Worm (Caenorhabditis elegans): ENCODE measurements around the gene mdt-20.

- TF ChIP-seq aly-1 (tag; optimal IDR thresholded peaks at IDR 0.05) (no peak), ama-1 (optimal IDR thresholded peaks at IDR 0.05) (no peak), ceh-36 (tag; optimal IDR thresholded peaks at IDR 0.05) (no peak), ceh-13 (GFP tag; optimal IDR thresholded peaks at IDR 0.05) (no peak), tbx-11 (GFP tag; IDR thresholded peaks at IDR 0.05) (no peak), tra-4 (tag; optimal IDR thresholded peaks at IDR 0.05) (no peak), flt-1 (GFP tag; IDR thresholded peaks at IDR 0.05) (no peak), F13C5.2 (tag; optimal IDR thresholded peaks at IDR 0.05) (no peak), tbx-37 (GFP tag; conservative IDR thresholded peaks at IDR 0.05) (no peak), B0310.2 (tag; optimal IDR thresholded peaks at IDR 0.05) (no peak), ets-7 (tag; optimal IDR thresholded peaks at IDR 0.05) (no peak), sea-1 (GFP tag; conservative IDR thresholded peaks at IDR 0.05) (no peak)
Observed at ce11 chrIV:1238147-1238546, 50.5 kb downstream of the mdt-20 start.
